Fruit fly (Drosophila melanogaster): ENCODE data around the gene Men-b.

dm6 chr3R:27178546-27179375, 27.3 kb downstream of the Men-b start:
- TF ChIP-seq kay (GFP tag; ENCODE audit: borderline replicate concordance) (no peak), tj (GFP tag; optimal IDR thresholded peaks at IDR 0.05) (no peak), CG11617 (GFP tag; optimal IDR thresholded peaks at IDR 0.05) (no peak), Hr96 (GFP tag; optimal IDR thresholded peaks at IDR 0.05) (no peak), bab1 (GFP tag; optimal IDR thresholded peaks at IDR 0.05) (no peak), CG1620 (GFP tag; optimal IDR thresholded peaks at IDR 0.05) (no peak), pad (GFP tag; optimal IDR thresholded peaks at IDR 0.05) (no peak), CG7101 (tag; optimal IDR thresholded peaks at IDR 0.05) (no peak), ovo (GFP tag; optimal IDR thresholded peaks at IDR 0.05) (no peak), CG33017 (tag; optimal IDR thresholded peaks at IDR 0.05) (no peak), CG14711 (tag; optimal IDR thresholded peaks at IDR 0.05) (no peak), CG12768 (GFP tag; optimal IDR thresholded peaks at IDR 0.05) (no peak), CG7045 (GFP tag; optimal IDR thresholded peaks at IDR 0.05) (no peak)

All from whole organism, adult.